Worm (Caenorhabditis elegans): ENCODE results near the gene ztf-22.

DNA sequence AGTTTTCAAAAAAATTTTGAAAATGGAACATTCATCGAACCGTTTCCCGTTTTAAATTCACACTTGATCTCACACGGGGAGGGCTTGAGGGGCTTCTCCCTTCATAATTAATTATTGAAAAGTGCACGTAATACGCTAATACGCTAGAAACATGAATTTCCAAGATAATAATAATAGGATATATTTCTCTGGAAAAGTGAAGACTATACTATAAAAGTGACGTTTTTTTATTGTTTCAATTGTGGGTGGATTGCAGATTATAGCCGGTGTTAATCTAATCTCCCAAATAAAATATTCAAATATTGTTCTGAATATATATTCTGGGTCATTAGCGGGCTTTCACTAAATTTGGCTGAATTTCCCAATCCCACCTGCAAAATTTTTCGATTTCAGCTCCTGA, 51.9 kb downstream of the ztf-22 start:
- no peak for TF ChIP-seq nhr-11 (tag; optimal IDR thresholded peaks at IDR 0.05)
- TF ChIP-seq ztf-11 (tag; optimal IDR thresholded peaks at IDR 0.05) = no peak
- no peak for TF ChIP-seq mxl-3 (GFP tag; optimal IDR thresholded peaks at IDR 0.05)
- TF ChIP-seq vab-7 (GFP tag; IDR thresholded peaks at IDR 0.05) = no peak
- no peak for TF ChIP-seq lin-15B (tag; optimal IDR thresholded peaks at IDR 0.05)
- no peak for TF ChIP-seq nhr-111 (GFP tag; optimal IDR thresholded peaks at IDR 0.05)
- TF ChIP-seq unc-62 (GFP tag; optimal IDR thresholded peaks at IDR 0.05 in 1 of 2) = no peak
- no peak for TF ChIP-seq unc-62 (tag; optimal IDR thresholded peaks at IDR 0.05)

Measured in whole organism, L4 larva.